Fruit fly (Drosophila melanogaster) whole organism, prepupa: ENCODE measurements around the gene CG9928.
A peak's percentile ranks its signal among the peaks of the same experiment; 100 is the strongest.

Experiments
- Blimp-1 ChIP-seq: fragments of 200-800 bp; sonication (Bioruptor generic); optimal IDR thresholded peaks from 3 replicates; lab custom pipeline; 2017; ENCODE audit warnings: missing biosample characterization, missing genetic modification characterization, mild to moderate bottlenecking, moderate library complexity, missing genetic modification reagents
- CG10631 ChIP-seq: fragments of 200-800 bp; sonication (Bioruptor generic); optimal IDR thresholded peaks from 2 replicates; lab custom pipeline; 2016; ENCODE audit warnings: missing biosample characterization, missing genetic modification characterization
- CG10669 ChIP-seq: fragments of 200-800 bp; sonication (Bioruptor generic); optimal IDR thresholded peaks from 3 replicates; lab custom pipeline; 2018; ENCODE audit warnings: missing biosample characterization, mild to moderate bottlenecking, missing genetic modification characterization, moderate library complexity
- CG11294 ChIP-seq: fragments of 200-800 bp; sonication (Bioruptor generic); IDR thresholded peaks from 2 replicates; pipeline ENCODE4 v1.3.6; 2022; ENCODE audit warnings: missing biosample characterization, missing genetic modification characterization
- CG15336 ChIP-seq: fragments of 200-800 bp; sonication (Bioruptor generic); IDR thresholded peaks from 2 replicates; pipeline ENCODE4 v1.3.6; 2022; ENCODE audit warnings: missing biosample characterization, missing genetic modification characterization
- CG1621 ChIP-seq: fragments of 200-800 bp; sonication (Bioruptor generic); optimal IDR thresholded peaks from 3 replicates; lab custom pipeline; 2018; ENCODE audit warnings: missing biosample characterization, mild to moderate bottlenecking, missing genetic modification characterization
- CG16779 ChIP-seq: fragments of 200-800 bp; sonication (Bioruptor generic); optimal IDR thresholded peaks from 3 replicates; lab custom pipeline; 2017; ENCODE audit warnings: missing biosample characterization, mild to moderate bottlenecking, missing genetic modification characterization
- CG31627 ChIP-seq: fragments of 200-800 bp; sonication (Bioruptor generic); optimal IDR thresholded peaks from 3 replicates; lab custom pipeline; 2016; ENCODE audit warnings: missing biosample characterization, missing genetic modification characterization
- CG32006 ChIP-seq: fragments of 200-800 bp; sonication (Bioruptor generic); optimal IDR thresholded peaks from 3 replicates; lab custom pipeline; 2017; ENCODE audit warnings: missing biosample characterization, mild to moderate bottlenecking, missing genetic modification characterization
- CG34406 ChIP-seq: fragments of 200-800 bp; sonication (Bioruptor generic); optimal IDR thresholded peaks from 3 replicates; lab custom pipeline; 2016; ENCODE audit warnings: missing biosample characterization, missing genetic modification characterization
- CG3919 ChIP-seq: fragments of 200-800 bp; sonication (Bioruptor generic); optimal IDR thresholded peaks from 3 replicates; lab custom pipeline; 2016; ENCODE audit warnings: missing biosample characterization, missing genetic modification characterization
- CG6276 ChIP-seq: fragments of 200-800 bp; sonication (Bioruptor generic); optimal IDR thresholded peaks from 2 replicates; lab custom pipeline; 2017; ENCODE audit warnings: missing biosample characterization, mild to moderate bottlenecking, missing genetic modification characterization
- CG6792 ChIP-seq: fragments of 200-800 bp; sonication (Bioruptor generic); optimal IDR thresholded peaks from 3 replicates; lab custom pipeline; 2016; ENCODE audit warnings: missing biosample characterization, missing genetic modification characterization
- CG6854 ChIP-seq: fragments of 200-800 bp; sonication (Bioruptor generic); optimal IDR thresholded peaks from 2 replicates; lab custom pipeline; 2017; ENCODE audit warnings: missing biosample characterization, mild to moderate bottlenecking, missing genetic modification characterization
- CG8119 ChIP-seq: fragments of 200-800 bp; sonication (Bioruptor generic); IDR thresholded peaks from 3 replicates; pipeline ENCODE4 v1.3.6; 2022; ENCODE audit warnings: missing biosample characterization, missing genetic modification characterization
- CG8319 ChIP-seq: fragments of 200-800 bp; sonication (Bioruptor generic); optimal IDR thresholded peaks from 3 replicates; lab custom pipeline; 2016; ENCODE audit warnings: missing biosample characterization, missing genetic modification characterization
- Eip75B ChIP-seq: fragments of 200-800 bp; sonication (Bioruptor generic); optimal IDR thresholded peaks from 3 replicates; lab custom pipeline; 2016; ENCODE audit warnings: missing biosample characterization, missing genetic modification characterization
- Eip78C ChIP-seq: fragments of 200-800 bp; sonication (Bioruptor generic); peaks from one replicate; lab custom pipeline; 2016; ENCODE audit warnings: missing biosample characterization, missing genetic modification characterization
- Ets21C ChIP-seq: fragments of 200-800 bp; sonication (Bioruptor generic); optimal IDR thresholded peaks from 3 replicates; lab custom pipeline; 2016; ENCODE audit warnings: missing biosample characterization, missing genetic modification characterization
- Ets96B ChIP-seq: fragments of 200-800 bp; optimal IDR thresholded peaks from 2 replicates; lab custom pipeline; 2019; ENCODE audit warnings: missing biosample characterization, mild to moderate bottlenecking, missing genetic modification characterization, moderate library complexity
- Gug ChIP-seq: fragments of 200-800 bp; sonication (Bioruptor generic); IDR thresholded peaks from 2 replicates; pipeline ENCODE4 v1.3.6; 2022; ENCODE audit warnings: missing biosample characterization, missing genetic modification characterization
- Hr38 ChIP-seq: sonication (Bioruptor generic); optimal IDR thresholded peaks from 2 replicates; lab custom pipeline; 2016; ENCODE audit warnings: missing biosample characterization, missing genetic modification characterization
- Hr39 ChIP-seq: fragments of 200-800 bp; sonication (Bioruptor generic); optimal IDR thresholded peaks from 2 replicates; lab custom pipeline; 2016; ENCODE audit warnings: missing biosample characterization, missing genetic modification characterization
- Hr4 ChIP-seq: fragments of 200-800 bp; sonication (Bioruptor generic); optimal IDR thresholded peaks from 3 replicates; lab custom pipeline; 2016; ENCODE audit warnings: missing biosample characterization, missing genetic modification characterization
- Lpt ChIP-seq: fragments of 200-800 bp; sonication (Bioruptor generic); optimal IDR thresholded peaks from 3 replicates; lab custom pipeline; 2016; ENCODE audit warnings: missing biosample characterization, missing genetic modification characterization
- Met ChIP-seq: fragments of 200-800 bp; sonication (Bioruptor generic); optimal IDR thresholded peaks from 3 replicates; lab custom pipeline; 2016; ENCODE audit warnings: missing biosample characterization, missing genetic modification characterization
- OdsH ChIP-seq: fragments of 200-800 bp; sonication (Bioruptor generic); optimal IDR thresholded peaks from 3 replicates; lab custom pipeline; 2016; ENCODE audit warnings: missing biosample characterization, missing genetic modification characterization
- Smox ChIP-seq: fragments of 200-800 bp; sonication (Bioruptor generic); optimal IDR thresholded peaks from 3 replicates; lab custom pipeline; 2016; ENCODE audit warnings: missing biosample characterization, missing genetic modification characterization
- Sox14 ChIP-seq: fragments of 200-800 bp; sonication (Bioruptor generic); optimal IDR thresholded peaks from 3 replicates; lab custom pipeline; 2016; ENCODE audit warnings: missing biosample characterization, missing genetic modification characterization
- Sox15 ChIP-seq: fragments of 200-800 bp; sonication (Bioruptor generic); optimal IDR thresholded peaks from 3 replicates; lab custom pipeline; 2016; ENCODE audit warnings: missing biosample characterization, missing genetic modification characterization
- achi ChIP-seq: fragments of 200-800 bp; sonication (Bioruptor generic); optimal IDR thresholded peaks from 3 replicates; lab custom pipeline; 2016; ENCODE audit warnings: missing biosample characterization, missing genetic modification characterization
- acj6 ChIP-seq: fragments of 200-800 bp; sonication (Bioruptor generic); optimal IDR thresholded peaks from 3 replicates; lab custom pipeline; 2016; ENCODE audit warnings: missing biosample characterization, missing genetic modification characterization
- cyc ChIP-seq: fragments of 200-800 bp; sonication (Bioruptor generic); optimal IDR thresholded peaks from 3 replicates; lab custom pipeline; 2016; ENCODE audit warnings: missing biosample characterization, missing genetic modification characterization
- dac ChIP-seq: fragments of 200-800 bp; sonication (Bioruptor generic); optimal IDR thresholded peaks from 2 replicates; lab custom pipeline; 2017; ENCODE audit warnings: missing biosample characterization, mild to moderate bottlenecking, missing genetic modification characterization
- eg ChIP-seq: fragments of 200-800 bp; sonication (Bioruptor generic); IDR thresholded peaks from 3 replicates; pipeline ENCODE4 v1.3.6; 2022; ENCODE audit warnings: missing biosample characterization, missing genetic modification characterization
- esn ChIP-seq: fragments of 200-800 bp; sonication (Bioruptor generic); optimal IDR thresholded peaks from 2 replicates; lab custom pipeline; 2016; ENCODE audit warnings: missing biosample characterization, mild to moderate bottlenecking, missing genetic modification characterization, moderate library complexity
- fkh ChIP-seq: fragments of 200-800 bp; sonication (Bioruptor generic); optimal IDR thresholded peaks from 3 replicates; lab custom pipeline; 2017; ENCODE audit warnings: missing biosample characterization, mild to moderate bottlenecking, missing genetic modification characterization, moderate library complexity
- lz ChIP-seq: fragments of 200-800 bp; sonication (Bioruptor generic); optimal IDR thresholded peaks from 3 replicates; lab custom pipeline; 2016; ENCODE audit warnings: missing biosample characterization, missing genetic modification characterization
- net ChIP-seq: fragments of 200-800 bp; sonication (Bioruptor generic); optimal IDR thresholded peaks from 3 replicates; lab custom pipeline; 2016; ENCODE audit warnings: missing biosample characterization, missing genetic modification characterization
- pdm3 ChIP-seq: fragments of 200-800 bp; sonication (Bioruptor generic); optimal IDR thresholded peaks from 3 replicates; lab custom pipeline; 2016; ENCODE audit warnings: missing biosample characterization, missing genetic modification characterization
- salr ChIP-seq, 2 experiments: fragments of 200-800 bp; sonication (Bioruptor generic); optimal IDR thresholded peaks; 3 replicates each; lab custom pipeline; 2016 to 2018; ENCODE audit warnings: missing biosample characterization in 2 of 2, missing genetic modification characterization in 2 of 2, mild to moderate bottlenecking in 1 of 2
- spab ChIP-seq: fragments of 200-800 bp; sonication (Bioruptor generic); optimal IDR thresholded peaks from 2 replicates; lab custom pipeline; 2017; ENCODE audit warnings: missing biosample characterization, mild to moderate bottlenecking, missing genetic modification characterization, missing genetic modification reagents
- ss ChIP-seq, 2 experiments: fragments of 200-800 bp; sonication (Bioruptor generic); optimal IDR thresholded peaks; 2 replicates in 1 of 2; 3 replicates in 1 of 2; lab custom pipeline; 2017 to 2018; ENCODE audit warnings: mild to moderate bottlenecking in 2 of 2, missing biosample characterization in 2 of 2, missing genetic modification characterization in 2 of 2, moderate library complexity in 1 of 2
- svp ChIP-seq: fragments of 200-800 bp; sonication (Bioruptor generic); peaks from one replicate; lab custom pipeline; 2016; ENCODE audit warnings: missing biosample characterization, missing genetic modification characterization
- topi ChIP-seq: fragments of 200-800 bp; sonication (Bioruptor generic); optimal IDR thresholded peaks from 3 replicates; lab custom pipeline; 2016; ENCODE audit warnings: missing biosample characterization, missing genetic modification characterization

Gene CG9928

DNA sequence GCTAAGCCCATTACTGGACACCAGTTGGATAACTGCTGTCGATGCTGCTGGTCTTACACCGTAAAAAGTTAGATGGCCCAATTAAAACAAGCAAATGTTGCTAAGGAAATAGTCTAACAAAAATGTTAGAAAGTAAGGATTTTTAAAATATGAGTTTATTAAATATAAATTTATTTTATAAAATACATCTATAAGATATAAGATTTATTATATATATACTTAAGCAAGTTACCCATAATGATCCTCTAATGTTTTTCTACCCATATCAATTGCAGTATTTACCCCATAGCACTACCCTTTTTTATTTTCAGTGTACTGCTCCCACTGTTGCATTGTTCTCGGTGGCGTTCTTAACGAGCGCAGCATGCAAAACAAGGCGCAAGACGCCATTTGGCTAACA is 3.6 kb upstream of the CG9928 start (continued):
- TF ChIP-seq Hr38 (GFP tag; lab: Kevin White, UChicago) (no peak), CG15336 (no peak), spab (peak; percentile 71), CG10669 (GFP tag; lab: Kevin White, UChicago) (peak; percentile 69), CG16779 (tag; lab: Kevin White, UChicago) (peak; percentile 16), CG34406 (GFP tag; lab: Kevin White, UChicago) (peak; percentile 50), Eip75B (GFP tag; lab: Kevin White, UChicago) (no peak), salr (GFP tag; optimal IDR thresholded peaks at IDR 0.05; lab: Kevin White, UChicago) (peak in 1 of 2 experiments; percentile 24), pdm3 (GFP tag; lab: Kevin White, UChicago) (no peak), Ets96B (tag; lab: Kevin White, UChicago) (peak; percentile 83), dac (GFP tag; lab: Kevin White, UChicago) (no peak), topi (GFP tag; lab: Kevin White, UChicago) (peak; percentile 27), CG6854 (GFP tag; lab: Kevin White, UChicago) (no peak), ss (GFP tag; optimal IDR thresholded peaks at IDR 0.05; lab: Kevin White, UChicago) (peak; percentile 44 to 71), Smox (peak; percentile 11), fkh (GFP tag; lab: Kevin White, UChicago) (no peak), CG10631 (GFP tag; lab: Kevin White, UChicago) (peak; percentile 78)

DNA sequence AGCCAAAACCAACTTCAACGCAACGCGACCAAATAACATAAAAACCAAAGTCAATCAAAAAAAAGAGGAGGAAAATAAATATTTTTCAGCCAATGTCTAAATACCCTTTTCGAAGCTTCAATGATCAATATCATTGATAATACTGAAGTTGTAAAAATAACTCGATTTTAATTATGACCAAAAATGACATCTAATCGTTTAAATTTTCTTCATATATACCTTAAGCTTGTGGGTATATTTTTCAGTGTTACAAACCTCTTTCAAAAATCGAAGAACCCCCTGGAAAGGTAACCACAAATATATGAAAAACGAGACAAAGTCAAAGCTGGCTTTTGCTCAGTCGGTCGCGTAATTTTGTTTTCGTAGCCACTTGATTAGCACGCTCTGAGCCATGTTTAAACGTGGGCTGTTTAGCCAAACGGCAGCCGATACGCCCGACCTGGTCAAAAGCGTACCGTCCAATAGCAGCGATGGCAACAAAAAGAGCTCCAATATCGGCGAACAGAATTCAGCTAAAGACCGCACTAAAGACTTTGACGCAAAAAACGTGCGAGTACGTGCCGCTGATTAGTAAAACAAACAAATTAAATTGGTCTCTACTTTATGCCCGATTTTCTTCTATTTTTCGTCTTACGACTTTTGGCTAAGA is 2.5 kb upstream of the CG9928 start:
- peak; percentile 26 for TF ChIP-seq CG6792 (GFP tag; lab: Kevin White, UChicago)
- TF ChIP-seq pdm3 (GFP tag; lab: Kevin White, UChicago) = peak; percentile 43
- TF ChIP-seq OdsH = peak; percentile 29
- TF ChIP-seq Ets96B (tag; lab: Kevin White, UChicago) = peak; percentile 15
- TF ChIP-seq Hr4 (GFP tag; lab: Kevin White, UChicago) = peak; percentile 75
- peak; percentile 27 for TF ChIP-seq net (GFP tag; lab: Kevin White, UChicago)
- peak; percentile 70 for TF ChIP-seq CG8119 (GFP tag; lab: Robert Waterston, UW)
- peak; percentile 52 for TF ChIP-seq Hr39 (GFP tag; lab: Kevin White, UChicago)
- peak; percentile 36 for TF ChIP-seq topi (GFP tag; lab: Kevin White, UChicago)
- no peak for TF ChIP-seq Ets21C (GFP tag; lab: Kevin White, UChicago)
- peak; percentile 45 for TF ChIP-seq fkh (GFP tag; lab: Kevin White, UChicago)
- no peak; the same call in 1 of the 2 replicates for TF ChIP-seq CG11294
- TF ChIP-seq ss (GFP tag; optimal IDR thresholded peaks at IDR 0.05; lab: Kevin White, UChicago) = no peak
- TF ChIP-seq Sox14 (GFP tag; lab: Kevin White, UChicago) = peak; percentile 1
- no peak for TF ChIP-seq dac (GFP tag; lab: Kevin White, UChicago)
- peak; percentile 21 for TF ChIP-seq acj6 (GFP tag; lab: Kevin White, UChicago)
- TF ChIP-seq CG32006 = peak; percentile 61
- peak; percentile 43 for TF ChIP-seq Met (GFP tag; lab: Kevin White, UChicago)
- peak; percentile 52 for TF ChIP-seq Gug (GFP tag; lab: Robert Waterston, UW)
- TF ChIP-seq Lpt (GFP tag; lab: Kevin White, UChicago) = peak; percentile 29
- TF ChIP-seq esn = peak; percentile 27
- peak; percentile 54 for TF ChIP-seq CG3919 (GFP tag; lab: Kevin White, UChicago)
- TF ChIP-seq Sox15 (GFP tag; lab: Kevin White, UChicago) = no peak
- no peak for TF ChIP-seq CG1621 (tag; lab: Kevin White, UChicago)
- peak; percentile 80 for TF ChIP-seq CG15336
- peak; percentile 69; the same call in 2 of the 3 replicates for TF ChIP-seq eg (GFP tag; lab: Robert Waterston, UW)
- peak; percentile 0 for TF ChIP-seq lz (GFP tag; lab: Kevin White, UChicago)
- peak; percentile 34 for TF ChIP-seq achi (GFP tag; lab: Kevin White, UChicago)
- TF ChIP-seq salr (GFP tag; optimal IDR thresholded peaks at IDR 0.05; lab: Kevin White, UChicago) = peak in 1 of 2 experiments; percentile 4
- TF ChIP-seq CG8319 (GFP tag; lab: Kevin White, UChicago) = no peak
- peak; percentile 44 for TF ChIP-seq CG6276 (GFP tag; lab: Kevin White, UChicago)
- TF ChIP-seq Smox = peak; percentile 23
- TF ChIP-seq Blimp-1 (GFP tag; lab: Kevin White, UChicago) = no peak
- TF ChIP-seq svp (GFP tag; lab: Kevin White, UChicago) = peak; percentile 50
- peak; percentile 5 for TF ChIP-seq CG10631 (GFP tag; lab: Kevin White, UChicago)
- TF ChIP-seq cyc (GFP tag; lab: Kevin White, UChicago) = peak; percentile 17
- TF ChIP-seq Eip78C (GFP tag; lab: Kevin White, UChicago) = peak; percentile 69
- TF ChIP-seq CG31627 = peak; percentile 28
